Worm (Caenorhabditis elegans): ENCODE results near the gene C18D11.3.

- TF ChIP-seq nhr-77 (tag; optimal IDR thresholded peaks at IDR 0.05), result no peak
- no peak for TF ChIP-seq pag-3 (tag; optimal IDR thresholded peaks at IDR 0.05; ENCODE audit: borderline replicate concordance, insufficient read depth)
- no peak for TF ChIP-seq unc-62 (GFP tag; optimal IDR thresholded peaks at IDR 0.05)
- no peak for TF ChIP-seq fkh-10 (GFP tag; optimal IDR thresholded peaks at IDR 0.05)
- no peak for TF ChIP-seq lin-35 (GFP tag; optimal IDR thresholded peaks at IDR 0.05)
- TF ChIP-seq nhr-71 (tag; optimal IDR thresholded peaks at IDR 0.05), result no peak
- TF ChIP-seq ama-1 (optimal IDR thresholded peaks at IDR 0.05), result no peak
These were observed 41.4 kb upstream of the C18D11.3 start, which contains the start of gene srd-74 for ce11 chrIII:11781800-11782199.
